Worm (Caenorhabditis elegans) whole organism, L1 larva: ENCODE measurements around the gene djr-1.1.

Experiments
- C04F5.9 ChIP-seq: sonication (generic microtip); optimal IDR thresholded peaks from 2 replicates; lab custom pipeline; 2016; ENCODE audit warnings: missing genetic modification characterization, missing compliant biosample characterization
- C16A3.4 ChIP-seq: fragments of 150-350 bp; optimal IDR thresholded peaks from 2 replicates; lab custom pipeline; 2014; ENCODE audit warnings: missing biosample characterization, missing genetic modification characterization
- F16B12.6 ChIP-seq: fragments of 150-350 bp; optimal IDR thresholded peaks from 2 replicates; lab custom pipeline; 2014; ENCODE audit warnings: missing biosample characterization, missing genetic modification characterization
- Y116A8C.19 ChIP-seq: sonication (generic microtip); optimal IDR thresholded peaks from 2 replicates; lab custom pipeline; 2016; ENCODE audit warnings: missing compliant biosample characterization, missing genetic modification characterization, borderline replicate concordance
- ceh-63 ChIP-seq: fragments of 200-800 bp; sonication (Bioruptor generic); optimal IDR thresholded peaks from 2 replicates; lab custom pipeline; 2018; ENCODE audit warnings: mild to moderate bottlenecking, missing genetic modification characterization, missing compliant biosample characterization
- ceh-8 ChIP-seq: fragments of 200-800 bp; sonication (Bioruptor generic); optimal IDR thresholded peaks from 2 replicates; lab custom pipeline; 2018; ENCODE audit warnings: mild to moderate bottlenecking, missing genetic modification characterization, moderate library complexity, missing compliant biosample characterization
- ceh-82 ChIP-seq, 3 experiments: fragments of 150-350 bp in 1 of 3; sonication (generic microtip) in 2 of 3; optimal IDR thresholded peaks; 2 replicates each; lab custom pipeline; 2014 to 2017; ENCODE audit warnings: missing biosample characterization in 3 of 3, missing genetic modification characterization in 3 of 3
- ceh-88 ChIP-seq: fragments of 200-800 bp; sonication (Bioruptor generic); IDR thresholded peaks from 2 replicates; pipeline ENCODE4 v1.3.6; 2022; ENCODE audit warnings: missing genetic modification characterization, missing compliant biosample characterization
- dpl-1 ChIP-seq, 3 experiments: fragments of 150-350 bp in 2 of 3; sonication (generic microtip) in 1 of 3; optimal IDR thresholded peaks; 2 replicates each; lab custom pipeline; 2014 to 2017; ENCODE audit warnings: missing biosample characterization in 3 of 3, missing genetic modification characterization in 3 of 3, missing genetic modification reagents in 3 of 3
- dsc-1 ChIP-seq: sonication (generic microtip); optimal IDR thresholded peaks from 2 replicates; lab custom pipeline; 2016; ENCODE audit warnings: mild to moderate bottlenecking, missing genetic modification characterization, missing compliant biosample characterization
- efl-1 ChIP-seq, 4 experiments: fragments of 150-350 bp; optimal IDR thresholded peaks in 3 of 4; peaks in 1 of 4; 1 replicate in 1 of 4; 2 replicates in 3 of 4; lab custom pipeline; 2014; ENCODE audit warnings: missing biosample characterization in 2 of 4, missing genetic modification characterization in 2 of 4, missing genetic modification reagents in 2 of 4
- egl-27 ChIP-seq, 2 experiments: fragments of 150-350 bp in 1 of 2; sonication (generic microtip); optimal IDR thresholded peaks; 3 replicates each; lab custom pipeline; 2017 to 2018; ENCODE audit warnings: missing biosample characterization in 2 of 2, missing genetic modification characterization in 2 of 2, missing genetic modification reagents in 2 of 2
- elt-2 ChIP-seq: sonication (generic microtip); optimal IDR thresholded peaks from 2 replicates; lab custom pipeline; 2016; ENCODE audit warnings: missing genetic modification characterization, mild to moderate bottlenecking, inconsistent platforms, missing compliant biosample characterization, missing genetic modification reagents
- elt-3 ChIP-seq, 6 experiments: fragments of 150-350 bp in 1 of 6; sonication (generic microtip); optimal IDR thresholded peaks; 2 replicates each; lab custom pipeline; 2017 to 2018; ENCODE audit warnings: missing biosample characterization in 6 of 6, missing genetic modification characterization in 6 of 6, inconsistent platforms in 1 of 6
- ets-5 ChIP-seq: fragments of 200-800 bp; sonication (Bioruptor generic); IDR thresholded peaks from 2 replicates; pipeline ENCODE4 v1.3.6; 2022; ENCODE audit warnings: missing genetic modification characterization, missing compliant biosample characterization
- fkh-10 ChIP-seq: sonication (generic microtip); optimal IDR thresholded peaks from 2 replicates; lab custom pipeline; 2017; ENCODE audit warnings: missing biosample characterization, missing genetic modification reagents, missing genetic modification characterization
- fkh-4 ChIP-seq: sonication (generic microtip); optimal IDR thresholded peaks from 2 replicates; lab custom pipeline; 2016; ENCODE audit warnings: missing compliant biosample characterization, missing genetic modification characterization, borderline replicate concordance
- fos-1 ChIP-seq: fragments of 150-350 bp; optimal IDR thresholded peaks from 2 replicates; lab custom pipeline; 2014; ENCODE audit warnings: missing biosample characterization, missing genetic modification characterization
- grh-1 ChIP-seq: fragments of 200-800 bp; sonication (Bioruptor generic); IDR thresholded peaks from 2 replicates; pipeline ENCODE4 v1.3.6; 2022; ENCODE audit warnings: missing genetic modification reagents, missing genetic modification characterization, missing compliant biosample characterization
- hlh-17 ChIP-seq: fragments of 200-800 bp; sonication (Bioruptor generic); optimal IDR thresholded peaks from 2 replicates; lab custom pipeline; 2018; ENCODE audit warnings: missing genetic modification characterization, mild to moderate bottlenecking, missing compliant biosample characterization, moderate library complexity, borderline replicate concordance
- hlh-4 ChIP-seq: sonication (generic microtip); optimal IDR thresholded peaks from 2 replicates; lab custom pipeline; 2016; ENCODE audit warnings: mild to moderate bottlenecking, missing genetic modification characterization, missing compliant biosample characterization
- irx-1 ChIP-seq: sonication (generic microtip); optimal IDR thresholded peaks from 2 replicates; lab custom pipeline; 2016; ENCODE audit warnings: missing genetic modification characterization, missing compliant biosample characterization
- isw-1 ChIP-seq: fragments of 200-800 bp; sonication (Bioruptor generic); IDR thresholded peaks from 2 replicates; pipeline ENCODE4 v1.3.6; 2022; ENCODE audit warnings: missing genetic modification characterization, missing compliant biosample characterization
- lin-13 ChIP-seq: fragments of 150-350 bp; optimal IDR thresholded peaks from 2 replicates; lab custom pipeline; 2014; ENCODE audit warnings: missing biosample characterization, missing genetic modification reagents, missing genetic modification characterization
- lin-39 ChIP-seq: fragments of 150-350 bp; optimal IDR thresholded peaks from 2 replicates; lab custom pipeline; 2014; ENCODE audit warnings: missing biosample characterization, missing genetic modification reagents, missing genetic modification characterization
- lir-3 ChIP-seq: sonication (generic microtip); optimal IDR thresholded peaks from 2 replicates; lab custom pipeline; 2016; ENCODE audit warnings: mild to moderate bottlenecking, missing genetic modification characterization, moderate library complexity, missing compliant biosample characterization; ENCODE audit not compliant: poor library complexity
- mab-9 ChIP-seq: fragments of 200-800 bp; sonication (Bioruptor generic); IDR thresholded peaks from 2 replicates; pipeline ENCODE4 v1.3.6; 2022; ENCODE audit warnings: missing genetic modification reagents, missing genetic modification characterization, missing compliant biosample characterization
- mdl-1 ChIP-seq, 2 experiments: fragments of 150-350 bp; optimal IDR thresholded peaks; 2 replicates each; lab custom pipeline; 2014 to 2017; ENCODE audit warnings: missing biosample characterization in 2 of 2, missing genetic modification characterization in 2 of 2, inconsistent platforms in 1 of 2
- nhr-12 ChIP-seq: sonication (generic microtip); optimal IDR thresholded peaks from 2 replicates; lab custom pipeline; 2017; ENCODE audit warnings: missing biosample characterization, missing genetic modification characterization
- nhr-237 ChIP-seq: fragments of 150-350 bp; optimal IDR thresholded peaks from 2 replicates; lab custom pipeline; 2014; ENCODE audit warnings: missing biosample characterization, missing genetic modification characterization
- nhr-47 ChIP-seq: sonication (generic microtip); optimal IDR thresholded peaks from 2 replicates; lab custom pipeline; 2016; ENCODE audit warnings: mild to moderate bottlenecking, missing genetic modification characterization, moderate library complexity, missing compliant biosample characterization
- nhr-76 ChIP-seq: sonication (generic microtip); optimal IDR thresholded peaks from 2 replicates; lab custom pipeline; 2017; ENCODE audit warnings: missing biosample characterization, missing genetic modification characterization
- nhr-77 ChIP-seq: fragments of 150-350 bp; optimal IDR thresholded peaks from 2 replicates; lab custom pipeline; 2014; ENCODE audit warnings: missing biosample characterization, missing genetic modification characterization
- nhr-84 ChIP-seq: sonication (generic microtip); optimal IDR thresholded peaks from 2 replicates; lab custom pipeline; 2017; ENCODE audit warnings: missing biosample characterization, missing genetic modification characterization
- nhr-85 ChIP-seq: sonication (generic microtip); peaks from one replicate; lab custom pipeline; 2016; ENCODE audit warnings: missing genetic modification characterization, inconsistent platforms, missing compliant biosample characterization
- nhr-90 ChIP-seq: sonication (generic microtip); optimal IDR thresholded peaks from 2 replicates; lab custom pipeline; 2016; ENCODE audit warnings: mild to moderate bottlenecking, missing genetic modification characterization, missing compliant biosample characterization; ENCODE audit not compliant: poor library complexity
- pag-3 ChIP-seq: sonication (generic microtip); optimal IDR thresholded peaks from 2 replicates; lab custom pipeline; 2017; ENCODE audit warnings: missing genetic modification characterization, mild to moderate bottlenecking, missing compliant biosample characterization, antibody characterized with exemption, borderline replicate concordance; ENCODE audit not compliant: insufficient read depth
- pax-3 ChIP-seq: fragments of 200-800 bp; sonication (Bioruptor generic); optimal IDR thresholded peaks from 2 replicates; lab custom pipeline; 2018; ENCODE audit warnings: mild to moderate bottlenecking, missing genetic modification characterization, moderate library complexity, missing compliant biosample characterization
- pqm-1 ChIP-seq: sonication (generic microtip); optimal IDR thresholded peaks from 3 replicates; lab custom pipeline; 2017; ENCODE audit warnings: missing biosample characterization, missing genetic modification characterization
- snpc-4 ChIP-seq: fragments of 150-350 bp; optimal IDR thresholded peaks from 2 replicates; lab custom pipeline; 2014; ENCODE audit warnings: missing biosample characterization, missing genetic modification characterization
- snu-23 ChIP-seq: sonication (generic microtip); optimal IDR thresholded peaks from 2 replicates; lab custom pipeline; 2016; ENCODE audit warnings: missing genetic modification characterization, missing compliant biosample characterization
- sptf-1 ChIP-seq: fragments of 150-350 bp; optimal IDR thresholded peaks from 2 replicates; lab custom pipeline; 2014; ENCODE audit warnings: missing biosample characterization, missing genetic modification characterization
- swsn-7 ChIP-seq: sonication (generic microtip); optimal IDR thresholded peaks from 2 replicates; lab custom pipeline; 2016; ENCODE audit warnings: missing genetic modification characterization, missing compliant biosample characterization
- unc-130 ChIP-seq: fragments of 150-350 bp; optimal IDR thresholded peaks from 2 replicates; lab custom pipeline; 2017; ENCODE audit warnings: missing biosample characterization, missing genetic modification characterization, inconsistent platforms
- unc-62 ChIP-seq: fragments of 150-350 bp; optimal IDR thresholded peaks from 2 replicates; lab custom pipeline; 2014; ENCODE audit warnings: missing biosample characterization, missing genetic modification reagents, missing genetic modification characterization
- vab-15 ChIP-seq: sonication (generic microtip); optimal IDR thresholded peaks from 2 replicates; lab custom pipeline; 2017; ENCODE audit warnings: missing genotype, mild to moderate bottlenecking, missing genetic modification characterization, missing compliant biosample characterization
- xbp-1 ChIP-seq: sonication (generic microtip); optimal IDR thresholded peaks from 2 replicates; lab custom pipeline; 2016; ENCODE audit warnings: missing genetic modification characterization, missing compliant biosample characterization
- zip-4 ChIP-seq: fragments of 200-800 bp; sonication (Bioruptor generic); optimal IDR thresholded peaks from 2 replicates; lab custom pipeline; 2018; ENCODE audit warnings: mild to moderate bottlenecking, missing genetic modification characterization, moderate library complexity, missing compliant biosample characterization
- ztf-11 ChIP-seq, 2 experiments: sonication (generic microtip); optimal IDR thresholded peaks; 2 replicates each; lab custom pipeline; 2016 to 2017; ENCODE audit warnings: missing genetic modification characterization in 2 of 2, missing biosample characterization in 1 of 2, missing compliant biosample characterization in 1 of 2
- ztf-4 ChIP-seq: fragments of 150-350 bp; optimal IDR thresholded peaks from 2 replicates; lab custom pipeline; 2014; ENCODE audit warnings: missing biosample characterization, missing genetic modification characterization

The djr-1.1 gene

DNA sequence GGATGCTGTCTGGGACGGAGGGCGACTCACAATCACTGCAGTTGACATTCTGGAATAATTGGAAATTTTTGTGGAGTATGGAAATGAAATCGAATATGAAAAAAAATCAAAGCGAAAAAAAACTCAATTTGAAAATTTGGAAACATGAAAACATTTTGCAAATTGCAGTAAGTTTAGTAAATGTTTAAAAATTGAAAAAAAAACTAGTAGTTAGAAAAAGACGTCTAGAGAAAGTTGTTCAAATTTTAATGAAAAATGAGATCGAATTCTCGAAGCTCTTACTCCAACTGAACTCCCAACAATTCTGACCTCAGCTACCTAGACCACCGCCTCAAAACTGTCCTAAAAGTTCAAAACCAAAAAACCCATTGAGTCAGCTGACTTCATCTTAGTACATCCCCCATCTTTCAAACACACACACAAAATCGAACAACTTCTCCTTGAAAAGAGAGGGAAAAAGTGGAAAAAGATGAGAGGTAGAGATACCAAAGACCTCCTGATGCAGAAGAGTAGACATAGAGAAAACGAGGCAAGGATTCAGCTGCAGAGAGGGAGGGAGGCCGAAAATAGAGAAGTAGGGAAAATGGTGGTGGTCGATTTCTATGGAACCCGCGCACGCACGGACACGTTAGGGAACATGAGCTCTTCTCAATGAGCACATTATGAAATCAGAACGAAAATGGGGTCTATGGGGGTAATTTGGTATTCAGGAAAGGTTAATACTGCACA is 32.8 kb downstream of the djr-1.1 start, which contains the start of gene K01A2.10 (continued):
- TF ChIP-seq ceh-88: no peak
- no peak for TF ChIP-seq pqm-1 (tag; lab: Kevin White, UChicago)
- no peak for TF ChIP-seq egl-27 (tag; optimal IDR thresholded peaks at IDR 0.05; lab: Kevin White, UChicago)
- no peak for TF ChIP-seq hlh-17 (GFP tag; lab: Kevin White, UChicago)
- TF ChIP-seq ceh-8 (GFP tag; lab: Kevin White, UChicago): no peak
- TF ChIP-seq nhr-12: no peak
- peak; percentile 5 to 60 (median 55) for TF ChIP-seq dpl-1 (GFP tag; optimal IDR thresholded peaks at IDR 0.05; lab: Kevin White, UChicago)
- no peak for TF ChIP-seq irx-1 (tag; lab: Kevin White, UChicago)
- no peak for TF ChIP-seq fkh-4 (tag; lab: Kevin White, UChicago)
- no peak for TF ChIP-seq ztf-4 (tag; lab: Kevin White, UChicago)
- peak; percentile 37 to 49 for TF ChIP-seq efl-1 (optimal IDR thresholded peaks at IDR 0.05; lab: Kevin White, UChicago)
- TF ChIP-seq efl-1 (GFP tag; optimal IDR thresholded peaks at IDR 0.05 in 1 of 2; lab: Kevin White, UChicago): peak; percentile 38 to 93
- TF ChIP-seq nhr-90 (tag; lab: Kevin White, UChicago): no peak
- TF ChIP-seq nhr-77 (tag; lab: Kevin White, UChicago): no peak
- no peak for TF ChIP-seq ztf-11 (tag; optimal IDR thresholded peaks at IDR 0.05; lab: Kevin White, UChicago)
- TF ChIP-seq nhr-237: no peak
- TF ChIP-seq snpc-4 (tag; lab: Kevin White, UChicago): no peak
- no peak for TF ChIP-seq dsc-1
- peak; percentile 70 for TF ChIP-seq snu-23 (GFP tag; lab: Kevin White, UChicago)
- TF ChIP-seq mab-9 (GFP tag; lab: Robert Waterston, UW): no peak
- no peak for TF ChIP-seq zip-4 (GFP tag; lab: Kevin White, UChicago)
- no peak for TF ChIP-seq sptf-1 (tag; lab: Kevin White, UChicago)
- TF ChIP-seq pax-3 (tag; lab: Kevin White, UChicago): no peak
- TF ChIP-seq ets-5 (GFP tag; lab: Robert Waterston, UW): no peak
- no peak for TF ChIP-seq hlh-4 (tag; lab: Kevin White, UChicago)
- no peak for TF ChIP-seq F16B12.6 (tag; lab: Kevin White, UChicago)
- peak; percentile 3 to 58 (median 17) for TF ChIP-seq ceh-82 (tag; optimal IDR thresholded peaks at IDR 0.05; lab: Kevin White, UChicago)
- TF ChIP-seq C04F5.9 (tag; lab: Kevin White, UChicago): no peak
- TF ChIP-seq lir-3 (tag; lab: Kevin White, UChicago): no peak
- peak; percentile 43 for TF ChIP-seq unc-130 (tag; lab: Kevin White, UChicago)
- no peak for TF ChIP-seq isw-1 (GFP tag; lab: Robert Waterston, UW)
- TF ChIP-seq fos-1 (tag; lab: Kevin White, UChicago): peak; percentile 47
- no peak for TF ChIP-seq pag-3 (tag; lab: Kevin White, UChicago)
- TF ChIP-seq lin-39: no peak
- no peak for TF ChIP-seq unc-62 (GFP tag; lab: Kevin White, UChicago)
- TF ChIP-seq C16A3.4: peak; percentile 24
- TF ChIP-seq grh-1 (GFP tag; lab: Robert Waterston, UW): no peak
- peak; percentile 37 for TF ChIP-seq swsn-7 (tag; lab: Kevin White, UChicago)
- peak in 1 of 2 experiments; percentile 51 for TF ChIP-seq mdl-1 (tag; optimal IDR thresholded peaks at IDR 0.05; lab: Kevin White, UChicago)
- no peak for TF ChIP-seq ceh-63
- peak in 1 of 6 experiments; percentile 65 for TF ChIP-seq elt-3 (tag; optimal IDR thresholded peaks at IDR 0.05; lab: Kevin White, UChicago)
- peak; percentile 18 for TF ChIP-seq xbp-1 (tag; lab: Kevin White, UChicago)
- peak; percentile 19 for TF ChIP-seq nhr-47 (tag; lab: Kevin White, UChicago)
- peak; percentile 37 for TF ChIP-seq nhr-85 (tag; lab: Kevin White, UChicago)
- TF ChIP-seq vab-15 (tag; lab: Kevin White, UChicago): no peak
- TF ChIP-seq lin-13 (GFP tag; lab: Kevin White, UChicago): peak; percentile 17
- no peak for TF ChIP-seq nhr-76 (tag; lab: Kevin White, UChicago)
- TF ChIP-seq nhr-84 (tag; lab: Kevin White, UChicago): no peak
- no peak for TF ChIP-seq elt-2
- TF ChIP-seq fkh-10 (GFP tag; lab: Kevin White, UChicago): no peak
- TF ChIP-seq Y116A8C.19 (tag; lab: Kevin White, UChicago): no peak
